Worm (Caenorhabditis elegans): ENCODE results near the gene ufl-1.
A peak's percentile ranks its signal among the peaks of the same experiment; 100 is the strongest.

DNA sequence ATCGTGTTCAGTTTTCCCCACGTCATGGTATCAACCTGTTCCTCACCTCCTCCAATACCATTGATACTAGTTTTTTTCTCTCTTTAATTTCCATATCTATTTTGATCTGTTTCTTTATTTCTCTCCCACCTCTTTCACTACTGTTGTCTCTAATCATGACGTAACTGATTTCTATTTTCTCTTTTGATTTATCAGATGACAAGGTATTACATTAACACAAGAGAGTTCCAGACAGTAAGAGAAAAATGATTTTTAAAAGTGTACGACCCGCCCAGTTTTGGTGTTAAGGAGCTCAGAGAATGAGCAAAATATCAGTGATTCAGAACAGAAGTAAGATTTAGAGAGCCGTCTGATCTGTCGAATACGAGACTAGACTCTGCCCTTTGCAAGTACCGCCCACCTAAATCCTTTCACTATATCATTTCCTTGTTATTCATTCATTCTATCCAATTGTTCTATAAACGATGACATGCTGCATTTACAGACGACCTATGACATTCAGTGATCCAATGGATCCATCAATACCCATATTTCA, 13.1 kb upstream of the ufl-1 start, which contains the start of gene nhr-105:
- no peak for TF ChIP-seq aptf-2 (GFP tag; conservative IDR thresholded peaks at IDR 0.05)
- peak; percentile 41 for TF ChIP-seq nhr-80 (tag; optimal IDR thresholded peaks at IDR 0.05)
- peak in 1 of 3 experiments; percentile 27 for TF ChIP-seq lin-35 (GFP tag; optimal IDR thresholded peaks at IDR 0.05)
- no peak for TF ChIP-seq snpc-4 (GFP tag; optimal IDR thresholded peaks at IDR 0.05)
- no peak for TF ChIP-seq snpc-4 (tag; optimal IDR thresholded peaks at IDR 0.05)
- no peak for TF ChIP-seq dpl-1 (GFP tag; optimal IDR thresholded peaks at IDR 0.05)
- TF ChIP-seq ceh-27 (GFP tag; optimal IDR thresholded peaks at IDR 0.05), result no peak
- TF ChIP-seq attf-5 (GFP tag; optimal IDR thresholded peaks at IDR 0.05), result peak; percentile 56
- no peak for TF ChIP-seq F55B11.4 (tag; optimal IDR thresholded peaks at IDR 0.05; ENCODE audit: borderline replicate concordance, insufficient read depth)
- TF ChIP-seq efl-1 (GFP tag; optimal IDR thresholded peaks at IDR 0.05), result no peak

Data from whole organism, young adult.